Fruit fly (Drosophila melanogaster) S2 (cell line): ENCODE measurements around the gene PhKgamma.

ENCODE experiments used
- CG8478 ChIP-seq: fragments of >200 bp; optimal IDR thresholded peaks from 2 replicates; lab custom pipeline; 2018
- CTCF ChIP-seq, 2 experiments: fragments of >200 bp; optimal IDR thresholded peaks; 2 replicates each; lab custom pipeline; 2018

DNA sequence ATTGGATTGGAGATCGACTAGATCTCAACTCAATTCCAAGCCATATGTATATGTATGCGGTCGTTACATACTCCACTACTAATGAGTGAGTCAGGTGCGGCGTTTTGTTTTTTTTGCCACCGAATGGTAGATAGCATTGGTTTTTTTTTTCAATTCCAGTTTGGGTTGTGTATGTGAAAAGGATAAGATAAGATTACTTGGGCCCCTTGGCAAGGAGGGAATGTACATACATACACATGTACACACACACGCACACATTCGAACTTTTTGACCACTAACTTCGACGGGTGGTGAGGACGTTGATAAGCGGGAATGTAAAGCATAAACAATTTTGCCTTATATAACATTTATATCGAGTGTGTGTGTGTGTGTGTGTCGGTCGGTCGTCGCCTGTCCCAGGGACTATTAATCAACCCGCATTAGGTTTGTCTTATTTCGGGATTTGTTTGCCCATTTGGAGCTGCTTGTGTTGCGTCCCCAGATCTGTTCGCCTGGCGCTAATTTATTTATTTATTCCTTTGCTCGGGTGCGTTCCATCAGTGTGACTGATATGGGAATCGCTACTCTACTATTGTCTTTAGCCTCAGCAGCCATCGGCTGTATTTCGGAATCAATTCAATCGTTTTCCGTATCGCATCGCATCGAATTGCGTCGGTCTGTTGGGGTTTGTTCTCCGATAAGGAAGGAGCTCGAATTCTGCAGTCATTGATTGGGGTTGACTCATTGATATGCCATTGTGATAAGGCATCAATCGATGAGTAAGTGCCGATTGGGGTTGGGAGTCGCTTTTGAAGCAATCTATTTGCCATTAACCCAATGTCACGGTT, 7.1 kb upstream of the PhKgamma start:
- no peak for TF ChIP-seq CTCF (optimal IDR thresholded peaks at IDR 0.05; lab: Kevin White, UChicago)
- no peak for TF ChIP-seq CG8478 (lab: Kevin White, UChicago)
